Fruit fly (Drosophila melanogaster) whole organism, embryonic: ENCODE data around the gene Ror.
A peak's percentile ranks its signal among the peaks of the same experiment; 100 is the strongest.

Experiments used
- B-H2 ChIP-seq: fragments of 200-800 bp; sonication (Bioruptor generic); optimal IDR thresholded peaks from 2 replicates; lab custom pipeline; 2018; ENCODE audit warnings: missing biosample characterization, mild to moderate bottlenecking, missing genetic modification characterization
- CG10147 ChIP-seq: fragments of 200-800 bp; sonication (Bioruptor generic); optimal IDR thresholded peaks from 2 replicates; lab custom pipeline; 2019; ENCODE audit warnings: missing biosample characterization, mild to moderate bottlenecking, missing genetic modification characterization, moderate library complexity
- CG10321 ChIP-seq: fragments of 200-800 bp; sonication (Bioruptor generic); IDR thresholded peaks from 2 replicates; pipeline ENCODE4 v1.3.6; 2022; ENCODE audit warnings: missing biosample characterization, missing genetic modification characterization
- CG10543 ChIP-seq: fragments of 200-800 bp; sonication (Bioruptor generic); optimal IDR thresholded peaks from 3 replicates; lab custom pipeline; 2017; ENCODE audit warnings: missing biosample characterization, mild to moderate bottlenecking, missing genetic modification characterization, moderate library complexity
- CG11560 ChIP-seq: fragments of 200-800 bp; sonication (Bioruptor generic); IDR thresholded peaks from 3 replicates; pipeline ENCODE4 v1.3.6; 2022; ENCODE audit warnings: missing biosample characterization, missing genetic modification characterization
- CG12071 ChIP-seq: fragments of 200-800 bp; sonication (Bioruptor generic); optimal IDR thresholded peaks from 3 replicates; lab custom pipeline; 2018; ENCODE audit warnings: missing biosample characterization, mild to moderate bottlenecking, missing genetic modification characterization
- CG15514 ChIP-seq: fragments of 200-800 bp; sonication (Bioruptor generic); optimal IDR thresholded peaks from 3 replicates; lab custom pipeline; 2017; ENCODE audit warnings: missing biosample characterization, missing genetic modification characterization, mild to moderate bottlenecking, moderate library complexity, missing genetic modification reagents
- CG15601 ChIP-seq: fragments of 200-800 bp; sonication (Bioruptor generic); optimal IDR thresholded peaks from 3 replicates; lab custom pipeline; 2019; ENCODE audit warnings: missing biosample characterization, mild to moderate bottlenecking, missing genetic modification characterization, moderate library complexity
- CG1647 ChIP-seq: fragments of 200-800 bp; sonication (Bioruptor generic); optimal IDR thresholded peaks from 3 replicates; lab custom pipeline; 2016; ENCODE audit warnings: missing biosample characterization, missing genetic modification characterization
- CG18011 ChIP-seq: fragments of 200-800 bp; sonication (Bioruptor generic); optimal IDR thresholded peaks from 2 replicates; lab custom pipeline; 2017; ENCODE audit warnings: missing biosample characterization, missing genetic modification characterization, mild to moderate bottlenecking, moderate library complexity, missing genotype
- CG18619 ChIP-seq: fragments of 200-800 bp; sonication (Bioruptor generic); optimal IDR thresholded peaks from 3 replicates; lab custom pipeline; 2017; ENCODE audit warnings: missing biosample characterization, mild to moderate bottlenecking, missing genetic modification characterization
- CG2116 ChIP-seq: fragments of 200-800 bp; sonication (Bioruptor generic); optimal IDR thresholded peaks from 3 replicates; lab custom pipeline; 2018; ENCODE audit warnings: missing biosample characterization, mild to moderate bottlenecking, missing genetic modification characterization
- CG2875 ChIP-seq: fragments of 200-800 bp; sonication (Bioruptor generic); optimal IDR thresholded peaks from 2 replicates; lab custom pipeline; 2017; ENCODE audit warnings: missing biosample characterization, mild to moderate bottlenecking, missing genetic modification characterization, missing genetic modification reagents
- CG34422 ChIP-seq: fragments of 200-800 bp; sonication (Bioruptor generic); IDR thresholded peaks from 3 replicates; pipeline ENCODE4 v1.3.6; 2022; ENCODE audit warnings: missing biosample characterization, missing genetic modification characterization
- CG3838 ChIP-seq: fragments of 200-800 bp; sonication (Bioruptor generic); optimal IDR thresholded peaks from 3 replicates; lab custom pipeline; 2016; ENCODE audit warnings: missing biosample characterization, missing genetic modification characterization
- CG42726 ChIP-seq: fragments of 200-800 bp; sonication (Bioruptor generic); IDR thresholded peaks from 2 replicates; pipeline ENCODE4 v1.3.6; 2022; ENCODE audit warnings: missing biosample characterization, missing genetic modification characterization; ENCODE audit not compliant: partially characterized antibody
- CG4282 ChIP-seq: fragments of 200-800 bp; sonication (Bioruptor generic); optimal IDR thresholded peaks from 2 replicates; lab custom pipeline; 2016; ENCODE audit warnings: missing biosample characterization, missing genetic modification characterization
- CG4820 ChIP-seq: fragments of 200-800 bp; sonication (Bioruptor generic); optimal IDR thresholded peaks from 3 replicates; lab custom pipeline; 2016; ENCODE audit warnings: missing biosample characterization, missing genetic modification characterization
- CG6689 ChIP-seq: fragments of 200-800 bp; sonication (Bioruptor generic); IDR thresholded peaks from 2 replicates; pipeline ENCODE4 v1.3.6; 2022; ENCODE audit warnings: missing biosample characterization, missing genetic modification characterization
- CG6791 ChIP-seq: fragments of 200-800 bp; sonication (Bioruptor generic); IDR thresholded peaks from 3 replicates; pipeline ENCODE4 v1.3.6; 2022; ENCODE audit warnings: missing biosample characterization, missing genetic modification characterization; ENCODE audit not compliant: partially characterized antibody
- CG6854 ChIP-seq: fragments of 200-800 bp; sonication (Bioruptor generic); optimal IDR thresholded peaks from 3 replicates; lab custom pipeline; 2017; ENCODE audit warnings: missing biosample characterization, mild to moderate bottlenecking, missing genetic modification characterization
- CG7556 ChIP-seq: fragments of 200-800 bp; sonication (Bioruptor generic); optimal IDR thresholded peaks from 2 replicates; lab custom pipeline; 2017; ENCODE audit warnings: missing biosample characterization, mild to moderate bottlenecking, missing genetic modification characterization
- CG8388 ChIP-seq: fragments of 200-800 bp; sonication (Bioruptor generic); optimal IDR thresholded peaks from 2 replicates; lab custom pipeline; 2019; ENCODE audit warnings: missing biosample characterization, mild to moderate bottlenecking, missing genetic modification characterization, moderate library complexity
- CHES-1-like ChIP-seq: fragments of 200-800 bp; sonication (Bioruptor generic); optimal IDR thresholded peaks from 2 replicates; lab custom pipeline; 2016; ENCODE audit warnings: missing biosample characterization, missing genetic modification characterization
- CrebB ChIP-seq: fragments of 200-800 bp; sonication (Bioruptor generic); optimal IDR thresholded peaks from 3 replicates; lab custom pipeline; 2018; ENCODE audit warnings: missing biosample characterization, mild to moderate bottlenecking, missing genetic modification characterization
- Fer2 ChIP-seq: fragments of 200-800 bp; sonication (Bioruptor generic); optimal IDR thresholded peaks from 2 replicates; lab custom pipeline; 2018; ENCODE audit warnings: missing biosample characterization, mild to moderate bottlenecking, missing genetic modification characterization, moderate library complexity
- Hey ChIP-seq: fragments of 200-800 bp; sonication (Bioruptor generic); optimal IDR thresholded peaks from 3 replicates; lab custom pipeline; 2018; ENCODE audit warnings: missing biosample characterization, mild to moderate bottlenecking, missing genetic modification characterization
- Hmx ChIP-seq: fragments of 200-800 bp; sonication (Bioruptor generic); optimal IDR thresholded peaks from 2 replicates; lab custom pipeline; 2016; ENCODE audit warnings: missing biosample characterization, missing genetic modification characterization
- Kr ChIP-seq: fragments of 200-800 bp; sonication (Bioruptor generic); optimal IDR thresholded peaks from 2 replicates; lab custom pipeline; 2017; ENCODE audit warnings: missing biosample characterization, mild to moderate bottlenecking, missing genetic modification characterization
- Optix ChIP-seq: fragments of 200-800 bp; sonication (Bioruptor generic); IDR thresholded peaks from 3 replicates; pipeline ENCODE4 v1.3.6; 2022; ENCODE audit warnings: missing biosample characterization, missing genetic modification characterization
- Rfx ChIP-seq: fragments of 200-800 bp; sonication (Bioruptor generic); IDR thresholded peaks from 2 replicates; pipeline ENCODE4 v1.3.6; 2022; ENCODE audit warnings: missing biosample characterization, missing genetic modification characterization
- Sry-β ChIP-seq: fragments of 200-800 bp; sonication (Bioruptor generic); optimal IDR thresholded peaks from 2 replicates; lab custom pipeline; 2018; ENCODE audit warnings: missing biosample characterization, mild to moderate bottlenecking, missing genetic modification characterization, moderate library complexity
- Taf1 ChIP-seq: fragments of 200-800 bp; sonication (Bioruptor generic); IDR thresholded peaks from 2 replicates; pipeline ENCODE4 v1.3.6; 2022; ENCODE audit warnings: missing biosample characterization, missing genetic modification characterization
- ab ChIP-seq: fragments of 200-800 bp; sonication (Bioruptor generic); optimal IDR thresholded peaks from 2 replicates; lab custom pipeline; 2016; ENCODE audit warnings: missing biosample characterization, missing genetic modification characterization
- abd-A ChIP-seq: fragments of 200-800 bp; sonication (Bioruptor generic); optimal IDR thresholded peaks from 3 replicates; lab custom pipeline; 2019; ENCODE audit warnings: missing biosample characterization, mild to moderate bottlenecking, missing genetic modification characterization, moderate library complexity
- crp ChIP-seq, 2 experiments: fragments of 200-800 bp; sonication (Bioruptor generic); optimal IDR thresholded peaks; 2 replicates in 1 of 2; 3 replicates in 1 of 2; lab custom pipeline; 2017; ENCODE audit warnings: missing biosample characterization in 2 of 2, missing genetic modification characterization in 2 of 2, mild to moderate bottlenecking in 1 of 2, moderate library complexity in 1 of 2
- dmrt99B ChIP-seq: fragments of 200-800 bp; sonication (Bioruptor generic); optimal IDR thresholded peaks from 2 replicates; lab custom pipeline; 2018; ENCODE audit warnings: missing biosample characterization, mild to moderate bottlenecking, missing genetic modification characterization, moderate library complexity
- ewg ChIP-seq: fragments of 200-800 bp; sonication (Bioruptor generic); optimal IDR thresholded peaks from 3 replicates; lab custom pipeline; 2017; ENCODE audit warnings: mild to moderate bottlenecking, missing biosample characterization, missing genetic modification reagents, missing genetic modification characterization
- ftz-f1 ChIP-seq: fragments of 200-800 bp; sonication (Bioruptor generic); optimal IDR thresholded peaks from 2 replicates; lab custom pipeline; 2016; ENCODE audit warnings: missing biosample characterization, missing genetic modification characterization
- gsb-n ChIP-seq: fragments of 200-800 bp; sonication (Bioruptor generic); optimal IDR thresholded peaks from 3 replicates; lab custom pipeline; 2018; ENCODE audit warnings: missing biosample characterization, mild to moderate bottlenecking, missing genetic modification characterization
- jumu ChIP-seq: fragments of 200-800 bp; sonication (Bioruptor generic); optimal IDR thresholded peaks from 3 replicates; lab custom pipeline; 2016; ENCODE audit warnings: missing biosample characterization, missing genetic modification characterization
- kni ChIP-seq: fragments of 200-800 bp; sonication (Bioruptor generic); optimal IDR thresholded peaks from 3 replicates; lab custom pipeline; 2017; ENCODE audit warnings: mild to moderate bottlenecking, missing biosample characterization, missing genetic modification reagents, missing genetic modification characterization
- repo ChIP-seq: fragments of 200-800 bp; sonication (Bioruptor generic); optimal IDR thresholded peaks from 2 replicates; lab custom pipeline; 2016; ENCODE audit warnings: missing biosample characterization, missing genetic modification characterization
- sens-2 ChIP-seq: fragments of 200-800 bp; sonication (Bioruptor generic); IDR thresholded peaks from 2 replicates; pipeline ENCODE4 v1.3.6; 2022; ENCODE audit warnings: missing biosample characterization, missing genetic modification characterization
- ssp ChIP-seq: fragments of 200-800 bp; sonication (Bioruptor generic); IDR thresholded peaks from 2 replicates; pipeline ENCODE4 v1.3.6; 2022; ENCODE audit warnings: missing biosample characterization, missing genetic modification characterization
- tgo ChIP-seq: fragments of 200-800 bp; sonication (Bioruptor generic); IDR thresholded peaks from 3 replicates; pipeline ENCODE4 v1.3.6; 2022; ENCODE audit warnings: missing biosample characterization, missing genetic modification characterization
- tio ChIP-seq: fragments of 200-800 bp; sonication (Bioruptor generic); optimal IDR thresholded peaks from 2 replicates; lab custom pipeline; 2017; ENCODE audit warnings: missing biosample characterization, missing genetic modification characterization, inconsistent platforms
- vvl ChIP-seq: fragments of 200-800 bp; sonication (Bioruptor generic); IDR thresholded peaks from 2 replicates; pipeline ENCODE4 v1.3.6; 2022; ENCODE audit warnings: missing biosample characterization, missing genetic modification characterization
- yki ChIP-seq: fragments of >200 bp; optimal IDR thresholded peaks from 3 replicates; lab custom pipeline; 2018

Gene Ror

dm6 chr2L:10260750-10261493, 9.3 kb downstream of the Ror start, which contains the start of gene Pten (continued):
- TF ChIP-seq CG18619 (GFP tag; lab: Kevin White, UChicago) (no peak), crp (GFP tag; optimal IDR thresholded peaks at IDR 0.05; lab: Kevin White, UChicago) (peak in 1 of 2 experiments; percentile 15), CG7556 (peak; percentile 61), CG10321 (GFP tag; lab: Robert Waterston, UW) (no peak), jumu (peak; percentile 64), CG6689 (GFP tag; lab: Robert Waterston, UW) (peak; percentile 75), CG8388 (GFP tag; lab: Kevin White, UChicago) (peak; percentile 66), gsb-n (tag; lab: Kevin White, UChicago) (no peak), Optix (GFP tag; lab: Robert Waterston, UW) (no peak), CG4820 (GFP tag; lab: Kevin White, UChicago) (peak; percentile 76), CG6854 (GFP tag; lab: Kevin White, UChicago) (peak; percentile 5), Rfx (GFP tag; lab: Robert Waterston, UW) (no peak; the same call in 1 of the 2 replicates), ab (GFP tag; lab: Kevin White, UChicago) (no peak), tgo (GFP tag; lab: Robert Waterston, UW) (peak; percentile 51; the same call in 1 of the 3 replicates), CG3838 (GFP tag; lab: Kevin White, UChicago) (no peak), abd-A (no peak), CG4282 (GFP tag; lab: Kevin White, UChicago) (no peak), Kr (no peak), yki (lab: Kevin White, UChicago) (no peak), ewg (GFP tag; lab: Kevin White, UChicago) (no peak), tio (GFP tag; lab: Kevin White, UChicago) (no peak), CG11560 (tag; lab: Robert Waterston, UW) (peak; percentile 92; the same call in 2 of the 3 replicates), ftz-f1 (GFP tag; lab: Kevin White, UChicago) (no peak), CHES-1-like (peak; percentile 29), CG15514 (no peak), Fer2 (tag; lab: Kevin White, UChicago) (peak; percentile 14), kni (no peak), CG18011 (GFP tag; lab: Kevin White, UChicago) (no peak), CG10543 (no peak), CG6791 (peak; percentile 93), CG15601 (tag; lab: Kevin White, UChicago) (no peak), Hmx (GFP tag; lab: Kevin White, UChicago) (peak; percentile 41), B-H2 (GFP tag; lab: Kevin White, UChicago) (peak; percentile 30), dmrt99B (tag; lab: Kevin White, UChicago) (no peak), CG12071 (GFP tag; lab: Kevin White, UChicago) (no peak), Taf1 (GFP tag; lab: Robert Waterston, UW) (0 out of 2 replicates have a peak, but pooled peaks have one; percentile 18), CG2875 (GFP tag; lab: Kevin White, UChicago) (no peak), CG2116 (GFP tag; lab: Kevin White, UChicago) (peak; percentile 77), sens-2 (GFP tag; lab: Robert Waterston, UW) (no peak), CG34422 (0 out of 3 replicates have a peak, but pooled peaks have one; percentile 19), vvl (GFP tag; lab: Robert Waterston, UW) (peak; percentile 58; the same call in 1 of the 2 replicates), CrebB (tag; lab: Kevin White, UChicago) (no peak), CG1647 (GFP tag; lab: Kevin White, UChicago) (peak; percentile 38), Sry-β (GFP tag; lab: Kevin White, UChicago) (peak; percentile 11), repo (peak; percentile 42), Hey (no peak), ssp (GFP tag; lab: Robert Waterston, UW) (peak; percentile 81), CG10147 (GFP tag; lab: Kevin White, UChicago) (peak; percentile 38), CG42726 (peak; percentile 82; the same call in 1 of the 2 replicates)
